Worm (Caenorhabditis elegans) whole organism, early embryonic: ENCODE results near the gene nhr-124.

Experiments
- B0310.2 ChIP-seq: sonication (generic microtip); optimal IDR thresholded peaks from 2 replicates; lab custom pipeline; 2016; ENCODE audit warnings: mild to moderate bottlenecking, missing genetic modification characterization, missing compliant biosample characterization
- F13C5.2 ChIP-seq: sonication (generic microtip); optimal IDR thresholded peaks from 2 replicates; lab custom pipeline; 2017; ENCODE audit warnings: mild to moderate bottlenecking, missing genetic modification characterization, inconsistent platforms, missing compliant biosample characterization
- aly-1 ChIP-seq: sonication (generic microtip); optimal IDR thresholded peaks from 2 replicates; lab custom pipeline; 2016; ENCODE audit warnings: missing genetic modification characterization, missing compliant biosample characterization
- ama-1 ChIP-seq: fragments of 150-350 bp; optimal IDR thresholded peaks from 2 replicates; lab custom pipeline; 2014
- ceh-13 ChIP-seq: fragments of 200-800 bp; sonication (Bioruptor generic); optimal IDR thresholded peaks from 2 replicates; lab custom pipeline; 2018; ENCODE audit warnings: mild to moderate bottlenecking, missing genetic modification characterization, missing compliant biosample characterization
- ceh-36 ChIP-seq: sonication (generic microtip); optimal IDR thresholded peaks from 2 replicates; lab custom pipeline; 2016; ENCODE audit warnings: missing genetic modification characterization, inconsistent platforms, missing compliant biosample characterization
- ets-7 ChIP-seq: sonication (generic microtip); optimal IDR thresholded peaks from 2 replicates; lab custom pipeline; 2016; ENCODE audit warnings: missing genotype, missing genetic modification characterization, missing compliant biosample characterization
- flt-1 ChIP-seq: fragments of 200-800 bp; sonication (Bioruptor generic); IDR thresholded peaks from 2 replicates; pipeline ENCODE4 v1.3.6; 2022; ENCODE audit warnings: missing genetic modification characterization, missing compliant biosample characterization
- hmbx-1 ChIP-seq: sonication (generic microtip); optimal IDR thresholded peaks from 2 replicates; lab custom pipeline; 2016; ENCODE audit warnings: mild to moderate bottlenecking, missing genetic modification characterization, missing compliant biosample characterization
- hmg-4 ChIP-seq: fragments of 200-800 bp; sonication (Bioruptor generic); optimal IDR thresholded peaks from 2 replicates; lab custom pipeline; 2018; ENCODE audit warnings: mild to moderate bottlenecking, missing genetic modification characterization, missing compliant biosample characterization
- hnd-1 ChIP-seq: sonication (generic microtip); optimal IDR thresholded peaks from 2 replicates; lab custom pipeline; 2016; ENCODE audit warnings: missing genetic modification characterization, missing compliant biosample characterization
- pes-1 ChIP-seq: fragments of 200-800 bp; sonication (Bioruptor generic); IDR thresholded peaks from 2 replicates; pipeline ENCODE4 v1.3.6; 2022; ENCODE audit warnings: missing genetic modification reagents, missing genetic modification characterization, missing compliant biosample characterization
- scrt-1 ChIP-seq: fragments of 200-800 bp; sonication (Bioruptor generic); IDR thresholded peaks from 2 replicates; pipeline ENCODE4 v1.3.6; 2022; ENCODE audit warnings: missing genetic modification characterization, missing compliant biosample characterization
- sea-1 ChIP-seq: fragments of 200-800 bp; sonication (Bioruptor generic); conservative IDR thresholded peaks from 2 replicates; pipeline ENCODE4 v1.3.6; 2022; ENCODE audit warnings: missing genetic modification characterization, missing compliant biosample characterization
- tbx-11 ChIP-seq: fragments of 200-800 bp; sonication (Bioruptor generic); IDR thresholded peaks from 2 replicates; pipeline ENCODE4 v1.3.6; 2022; ENCODE audit warnings: missing genetic modification characterization, missing compliant biosample characterization
- tbx-37 ChIP-seq: fragments of 200-800 bp; sonication (Bioruptor generic); conservative IDR thresholded peaks from 2 replicates; pipeline ENCODE4 v1.3.6; 2022; ENCODE audit warnings: missing genetic modification reagents, missing genetic modification characterization, missing compliant biosample characterization
- tra-4 ChIP-seq: sonication (generic microtip); optimal IDR thresholded peaks from 2 replicates; lab custom pipeline; 2017; ENCODE audit warnings: missing genetic modification characterization, missing compliant biosample characterization

nhr-124 gene

ce11 chrV:3874102-3874744 is 11.8 kb downstream of the nhr-124 start, which contains the start of gene nhr-158:
nhr-158 (minus strand) TSS chrV:3874152.
- TF ChIP-seq sea-1, result no peak
- TF ChIP-seq ceh-36 (tag; lab: Kevin White, UChicago), result no peak
- no peak for TF ChIP-seq flt-1 (GFP tag; lab: Robert Waterston, UW)
- TF ChIP-seq ets-7 (tag; lab: Kevin White, UChicago), result no peak
- TF ChIP-seq hmbx-1, result no peak
- no peak for TF ChIP-seq scrt-1 (GFP tag; lab: Robert Waterston, UW)
- no peak for TF ChIP-seq tbx-11 (GFP tag; lab: Robert Waterston, UW)
- TF ChIP-seq hmg-4 (GFP tag; lab: Kevin White, UChicago), result no peak
- no peak for TF ChIP-seq ama-1 (lab: Kevin White, UChicago)
- TF ChIP-seq tbx-37 (GFP tag; lab: Robert Waterston, UW), result no peak
- TF ChIP-seq ceh-13 (GFP tag; lab: Kevin White, UChicago), result no peak
- no peak for TF ChIP-seq F13C5.2 (tag; lab: Kevin White, UChicago)
- no peak for TF ChIP-seq hnd-1 (tag; lab: Kevin White, UChicago)
- no peak for TF ChIP-seq B0310.2 (tag; lab: Kevin White, UChicago)
- no peak for TF ChIP-seq pes-1 (GFP tag; lab: Robert Waterston, UW)
- no peak for TF ChIP-seq tra-4 (tag; lab: Kevin White, UChicago)
- TF ChIP-seq aly-1 (tag; lab: Kevin White, UChicago), result no peak

ce11 chrV:3870359-3870758 is 15.6 kb downstream of the nhr-124 start:
- TF ChIP-seq hnd-1 (tag; lab: Kevin White, UChicago) (no peak), ceh-13 (GFP tag; lab: Kevin White, UChicago) (no peak), tbx-37 (GFP tag; lab: Robert Waterston, UW) (no peak), sea-1 (no peak), pes-1 (GFP tag; lab: Robert Waterston, UW) (no peak), tbx-11 (GFP tag; lab: Robert Waterston, UW) (no peak), B0310.2 (tag; lab: Kevin White, UChicago) (no peak), flt-1 (GFP tag; lab: Robert Waterston, UW) (no peak), aly-1 (tag; lab: Kevin White, UChicago) (no peak), ceh-36 (tag; lab: Kevin White, UChicago) (no peak), ama-1 (lab: Kevin White, UChicago) (no peak), F13C5.2 (tag; lab: Kevin White, UChicago) (no peak), hmbx-1 (no peak), scrt-1 (GFP tag; lab: Robert Waterston, UW) (no peak), hmg-4 (GFP tag; lab: Kevin White, UChicago) (no peak), tra-4 (tag; lab: Kevin White, UChicago) (no peak), ets-7 (tag; lab: Kevin White, UChicago) (no peak)

ce11 chrV:3868905-3869304 is 17.1 kb downstream of the nhr-124 start, which contains the start of gene nhr-157:
nhr-157 (minus strand) TSS chrV:3869005.
- no peak for TF ChIP-seq ama-1 (lab: Kevin White, UChicago)
- no peak for TF ChIP-seq flt-1 (GFP tag; lab: Robert Waterston, UW)
- TF ChIP-seq aly-1 (tag; lab: Kevin White, UChicago), result no peak
- no peak for TF ChIP-seq hmbx-1
- no peak for TF ChIP-seq sea-1

ce11 chrV:3865273-3865672 is 20.7 kb downstream of the nhr-124 start:
- TF ChIP-seq ama-1 (lab: Kevin White, UChicago) (no peak), F13C5.2 (tag; lab: Kevin White, UChicago) (no peak), hmbx-1 (no peak), B0310.2 (tag; lab: Kevin White, UChicago) (no peak), aly-1 (tag; lab: Kevin White, UChicago) (no peak), tbx-37 (GFP tag; lab: Robert Waterston, UW) (no peak), tbx-11 (GFP tag; lab: Robert Waterston, UW) (no peak), flt-1 (GFP tag; lab: Robert Waterston, UW) (no peak), scrt-1 (GFP tag; lab: Robert Waterston, UW) (no peak), ceh-13 (GFP tag; lab: Kevin White, UChicago) (no peak)

- no peak for TF ChIP-seq aly-1 (tag; lab: Kevin White, UChicago)
- TF ChIP-seq scrt-1 (GFP tag; lab: Robert Waterston, UW), result no peak
- no peak for TF ChIP-seq B0310.2 (tag; lab: Kevin White, UChicago)
- no peak for TF ChIP-seq flt-1 (GFP tag; lab: Robert Waterston, UW)
- TF ChIP-seq ets-7 (tag; lab: Kevin White, UChicago), result no peak
- no peak for TF ChIP-seq ceh-13 (GFP tag; lab: Kevin White, UChicago)
- TF ChIP-seq ceh-36 (tag; lab: Kevin White, UChicago), result no peak
- no peak for TF ChIP-seq pes-1 (GFP tag; lab: Robert Waterston, UW)
Measured at ce11 chrV:3862851-3863250, 23.2 kb downstream of the nhr-124 start, which contains the start of gene nhr-187. nhr-187 (minus strand) TSS chrV:3862951.

- TF ChIP-seq tra-4 (tag; lab: Kevin White, UChicago) (no peak), pes-1 (GFP tag; lab: Robert Waterston, UW) (no peak), ceh-13 (GFP tag; lab: Kevin White, UChicago) (no peak), sea-1 (no peak), tbx-11 (GFP tag; lab: Robert Waterston, UW) (no peak), F13C5.2 (tag; lab: Kevin White, UChicago) (no peak), scrt-1 (GFP tag; lab: Robert Waterston, UW) (no peak), aly-1 (tag; lab: Kevin White, UChicago) (no peak), hmg-4 (GFP tag; lab: Kevin White, UChicago) (no peak), B0310.2 (tag; lab: Kevin White, UChicago) (no peak), ets-7 (tag; lab: Kevin White, UChicago) (no peak), tbx-37 (GFP tag; lab: Robert Waterston, UW) (no peak), hnd-1 (tag; lab: Kevin White, UChicago) (no peak), hmbx-1 (no peak), ceh-36 (tag; lab: Kevin White, UChicago) (no peak), flt-1 (GFP tag; lab: Robert Waterston, UW) (no peak)
Measured at ce11 chrV:3860123-3860522, 25.9 kb downstream of the nhr-124 start, which contains the start of gene nhr-189. nhr-189 (minus strand) TSS chrV:3860243.
